Fruit fly (Drosophila melanogaster): ENCODE data around the gene CG9427.
A peak's percentile ranks its signal among the peaks of the same experiment; 100 is the strongest.

CG9427 gene

DNA sequence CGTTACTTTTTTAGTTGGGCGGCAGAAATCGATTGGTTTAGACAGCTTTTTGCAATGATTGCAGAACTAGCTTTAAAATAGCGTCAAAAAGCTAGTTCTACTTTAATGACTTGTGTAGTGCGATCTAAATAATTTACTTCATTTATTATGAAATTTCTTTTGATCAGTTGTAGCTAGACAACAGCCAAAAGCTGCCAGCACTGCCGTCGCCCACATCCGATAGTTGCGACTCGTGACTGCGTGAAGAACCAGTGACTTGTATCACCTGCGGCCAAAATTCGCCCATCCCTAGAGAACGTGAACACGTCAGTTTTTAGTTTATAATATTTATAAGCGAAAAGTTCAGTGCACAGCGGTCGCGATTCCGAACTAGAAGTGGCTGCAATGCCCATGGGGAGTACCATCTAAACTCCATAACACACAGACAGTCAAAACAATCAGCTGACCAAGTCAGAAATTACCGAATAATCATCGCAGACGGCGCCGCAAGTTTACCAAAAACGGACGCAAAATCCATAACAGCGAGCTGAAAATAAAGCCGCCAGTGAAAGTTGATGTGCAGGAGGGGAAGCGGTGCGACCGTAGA lies 40.0 kb downstream of the CG9427 start, which contains the start of gene P58IPK (continued):
- TF ChIP-seq kah (GFP tag; optimal IDR thresholded peaks at IDR 0.05): peak; percentile 55
- TF ChIP-seq hbn (GFP tag; IDR thresholded peaks at IDR 0.05; ENCODE audit: partially characterized antibody): peak; percentile 88
- no peak; the same call in 1 of the 2 replicates for TF ChIP-seq Ravus (GFP tag; IDR thresholded peaks at IDR 0.05)
- no peak for TF ChIP-seq dati (GFP tag; IDR thresholded peaks at IDR 0.05)
- peak; percentile 76 for TF ChIP-seq CG17802 (tag; optimal IDR thresholded peaks at IDR 0.05)
- peak; percentile 65 for TF ChIP-seq Lhr (GFP tag; optimal IDR thresholded peaks at IDR 0.05)
- peak; percentile 55 for TF ChIP-seq CG10147 (GFP tag; optimal IDR thresholded peaks at IDR 0.05)
- no peak for TF ChIP-seq org-1 (GFP tag; optimal IDR thresholded peaks at IDR 0.05)
- TF ChIP-seq E2f1 (GFP tag; IDR thresholded peaks at IDR 0.05): 0 out of 2 replicates have a peak, but pooled peaks have one; percentile 21
- TF ChIP-seq D19B (GFP tag; optimal IDR thresholded peaks at IDR 0.05): no peak
- TF ChIP-seq bigmax (GFP tag; optimal IDR thresholded peaks at IDR 0.05): no peak
- TF ChIP-seq CG11504 (tag; optimal IDR thresholded peaks at IDR 0.05): no peak
- peak; percentile 83 for TF ChIP-seq Mad (GFP tag; optimal IDR thresholded peaks at IDR 0.05)
- peak; percentile 66; the same call in 2 of the 3 replicates for TF ChIP-seq ci (GFP tag; IDR thresholded peaks at IDR 0.05)
- no peak for TF ChIP-seq CG31388 (GFP tag; optimal IDR thresholded peaks at IDR 0.05)
- TF ChIP-seq CG4424 (GFP tag; optimal IDR thresholded peaks at IDR 0.05): peak; percentile 51
- peak; percentile 90 for TF ChIP-seq CG7963 (GFP tag; IDR thresholded peaks at IDR 0.05; ENCODE audit: partially characterized antibody)
- TF ChIP-seq cas (GFP tag; IDR thresholded peaks at IDR 0.05): peak; percentile 38; the same call in 1 of the 2 replicates
- TF ChIP-seq PHDP (tag; optimal IDR thresholded peaks at IDR 0.05): peak; percentile 36
- peak; percentile 76 for TF ChIP-seq jumu (GFP tag; optimal IDR thresholded peaks at IDR 0.05)
- peak; percentile 42 for TF ChIP-seq eyg (GFP tag; optimal IDR thresholded peaks at IDR 0.05)
- peak; percentile 32 for TF ChIP-seq CG10979 (tag; optimal IDR thresholded peaks at IDR 0.05)
- peak; percentile 82 for TF ChIP-seq Sin3A (optimal IDR thresholded peaks at IDR 0.05)
- peak; percentile 43 for TF ChIP-seq CG4820 (GFP tag; optimal IDR thresholded peaks at IDR 0.05)
- peak; percentile 34 for TF ChIP-seq da (GFP tag; optimal IDR thresholded peaks at IDR 0.05)
- no peak for TF ChIP-seq CG11085 (GFP tag; IDR thresholded peaks at IDR 0.05)
- no peak for TF ChIP-seq sima (GFP tag; optimal IDR thresholded peaks at IDR 0.05)
- TF ChIP-seq CG2678 (tag; optimal IDR thresholded peaks at IDR 0.05): no peak
- TF ChIP-seq gro (GFP tag; optimal IDR thresholded peaks at IDR 0.05): peak; percentile 82
- no peak for TF ChIP-seq CG12236 (GFP tag; optimal IDR thresholded peaks at IDR 0.05)
- TF ChIP-seq CG3281 (GFP tag; optimal IDR thresholded peaks at IDR 0.05): peak; percentile 31
- no peak for TF ChIP-seq CG1529 (GFP tag; optimal IDR thresholded peaks at IDR 0.05)
- TF ChIP-seq CG1647 (GFP tag; optimal IDR thresholded peaks at IDR 0.05): peak; percentile 57
- 0 out of 2 replicates have a peak, but pooled peaks have one; percentile 20 for TF ChIP-seq peb (GFP tag; IDR thresholded peaks at IDR 0.05)
- no peak for TF ChIP-seq z (GFP tag; IDR thresholded peaks at IDR 0.05)
- peak; percentile 63; the same call in 1 of the 2 replicates for TF ChIP-seq klu (GFP tag; IDR thresholded peaks at IDR 0.05)
- no peak for TF ChIP-seq CG17612 (GFP tag; IDR thresholded peaks at IDR 0.05)
- TF ChIP-seq unpg (GFP tag; optimal IDR thresholded peaks at IDR 0.05): peak; percentile 14
- peak; percentile 28 for TF ChIP-seq NC2α (GFP tag; optimal IDR thresholded peaks at IDR 0.05)
- TF ChIP-seq Antp (GFP tag; optimal IDR thresholded peaks at IDR 0.05): peak; percentile 77
- peak; percentile 26 for TF ChIP-seq CG12299 (tag; optimal IDR thresholded peaks at IDR 0.05)
- TF ChIP-seq Med (GFP tag): peak; percentile 97
- TF ChIP-seq Kr (GFP tag; optimal IDR thresholded peaks at IDR 0.05): no peak
- TF ChIP-seq CG2129 (GFP tag; IDR thresholded peaks at IDR 0.05; ENCODE audit: partially characterized antibody): peak; percentile 83
- TF ChIP-seq Rfx (GFP tag; IDR thresholded peaks at IDR 0.05): peak; percentile 89
- TF ChIP-seq ttk (GFP tag; IDR thresholded peaks at IDR 0.05): 0 out of 2 replicates have a peak, but pooled peaks have one; percentile 44
- TF ChIP-seq sc (optimal IDR thresholded peaks at IDR 0.05): no peak
- TF ChIP-seq sc (GFP tag; optimal IDR thresholded peaks at IDR 0.05): no peak
- TF ChIP-seq Opbp (GFP tag; IDR thresholded peaks at IDR 0.05; ENCODE audit: partially characterized antibody): peak; percentile 96
- TF ChIP-seq otp (GFP tag; IDR thresholded peaks at IDR 0.05): no peak
- TF ChIP-seq Myb (GFP tag; optimal IDR thresholded peaks at IDR 0.05): peak; percentile 94

Data from whole organism, embryonic.